Worm (Caenorhabditis elegans): ENCODE results near the gene T24C2.5.

Gene T24C2.5

DNA sequence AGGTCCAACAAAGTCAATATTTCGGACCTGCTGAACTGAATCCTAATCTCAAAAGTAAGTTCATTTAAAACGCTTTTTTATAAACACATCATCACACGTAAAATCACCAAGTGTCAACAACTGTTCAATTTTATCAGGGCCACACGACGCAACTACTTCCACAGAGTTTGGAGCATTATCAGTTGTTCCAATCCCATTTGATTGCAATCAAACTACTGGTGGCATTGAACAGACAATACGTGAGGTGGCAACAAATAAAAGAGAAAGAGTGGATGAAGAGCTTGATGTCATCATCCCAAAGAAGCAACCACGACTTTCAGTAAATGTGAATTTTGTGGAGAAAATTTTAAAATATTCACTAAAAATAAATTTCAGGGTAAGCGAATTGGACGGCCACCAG is 37.7 kb upstream of the T24C2.5 start:
- TF ChIP-seq rnt-1 (tag; optimal IDR thresholded peaks at IDR 0.05) (no peak), fax-1 (tag; optimal IDR thresholded peaks at IDR 0.05) (no peak), hlh-8 (tag; optimal IDR thresholded peaks at IDR 0.05) (no peak), elt-2 (tag; optimal IDR thresholded peaks at IDR 0.05) (peak; percentile 1)

DNA sequence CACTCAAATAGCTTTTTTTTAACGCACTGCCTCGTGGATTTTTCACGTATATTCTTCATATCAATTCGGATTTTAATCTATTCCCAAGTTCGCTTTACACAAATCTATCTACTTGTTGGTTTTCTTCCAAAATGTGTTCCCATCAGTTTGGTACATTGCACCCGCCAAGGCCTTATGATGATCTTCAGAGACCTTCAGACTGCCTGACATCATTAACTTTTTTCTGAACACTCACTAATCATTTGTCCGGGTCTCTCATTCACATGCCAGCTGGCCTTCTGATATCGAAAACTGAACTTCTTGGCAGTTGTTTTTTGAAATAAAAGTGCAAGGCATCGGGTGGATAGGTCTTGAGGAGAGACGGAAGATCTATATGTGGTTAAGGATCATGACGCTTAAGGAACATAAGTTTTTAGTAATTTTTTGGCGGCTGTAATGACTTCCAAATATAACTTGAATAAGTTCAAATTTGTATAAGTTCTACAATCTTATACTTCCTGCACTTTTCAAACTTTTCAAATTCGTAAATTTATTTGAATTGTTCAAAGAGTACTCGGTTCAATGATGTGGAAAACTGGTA is 34.3 kb upstream of the T24C2.5 start:
- TF ChIP-seq mec-3 (tag; optimal IDR thresholded peaks at IDR 0.05; ENCODE audit: borderline replicate concordance): no peak

- TF ChIP-seq pha-2 (tag; optimal IDR thresholded peaks at IDR 0.05): no peak
- no peak for TF ChIP-seq ceh-9 (tag; optimal IDR thresholded peaks at IDR 0.05)
- TF ChIP-seq ahr-1 (tag; optimal IDR thresholded peaks at IDR 0.05): no peak
- TF ChIP-seq elt-2 (tag; optimal IDR thresholded peaks at IDR 0.05): peak; percentile 88
- peak; percentile 35 for TF ChIP-seq hlh-30 (tag; optimal IDR thresholded peaks at IDR 0.05; ENCODE audit: insufficient read depth)
Observed at ce11 chrX:14500422-14501058, 33.7 kb upstream of the T24C2.5 start.

DNA sequence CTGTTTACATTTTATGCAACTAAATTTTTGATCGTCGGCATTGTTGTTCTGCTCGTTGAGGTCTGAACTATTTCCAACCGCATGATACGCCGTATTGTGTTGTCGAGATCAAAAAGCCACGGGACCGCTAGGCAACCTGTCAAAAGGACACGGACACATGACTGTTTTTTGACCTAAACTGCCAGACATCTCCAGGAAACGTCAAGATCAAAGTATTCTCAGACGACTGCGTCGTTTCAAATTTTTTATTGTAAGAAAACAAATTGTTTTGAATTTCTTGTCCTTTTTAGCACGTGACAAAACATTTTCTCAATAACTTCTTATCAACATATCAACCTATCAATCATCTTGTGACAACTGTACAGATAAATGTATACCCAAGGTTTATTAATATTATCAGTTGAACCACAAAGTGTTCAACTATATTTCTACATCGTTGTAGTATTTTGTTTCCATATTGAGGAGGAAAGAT is 32.1 kb upstream of the T24C2.5 start:
- TF ChIP-seq ceh-34 (tag; optimal IDR thresholded peaks at IDR 0.05) (no peak), tbx-7 (tag; optimal IDR thresholded peaks at IDR 0.05) (no peak), pha-2 (tag; optimal IDR thresholded peaks at IDR 0.05) (no peak), unc-55 (GFP tag; optimal IDR thresholded peaks at IDR 0.05) (peak; percentile 19), ceh-6 (GFP tag; optimal IDR thresholded peaks at IDR 0.05) (no peak), elt-2 (tag; optimal IDR thresholded peaks at IDR 0.05) (peak; percentile 94), pros-1 (tag; optimal IDR thresholded peaks at IDR 0.05) (no peak), nhr-232 (tag; optimal IDR thresholded peaks at IDR 0.05) (no peak), hlh-30 (tag; optimal IDR thresholded peaks at IDR 0.05; ENCODE audit: insufficient read depth) (peak; percentile 44), unc-3 (GFP tag; conservative IDR thresholded peaks at IDR 0.05) (no peak), unc-3 (tag; optimal IDR thresholded peaks at IDR 0.05) (no peak), hlh-8 (tag; optimal IDR thresholded peaks at IDR 0.05) (no peak)

ce11 chrX:14503282-14503681 is 30.9 kb upstream of the T24C2.5 start:
- TF ChIP-seq T23F11.4 (GFP tag; optimal IDR thresholded peaks at IDR 0.05): no peak
- TF ChIP-seq unc-55 (GFP tag; optimal IDR thresholded peaks at IDR 0.05): peak; percentile 2

ce11 chrX:14503800-14504550 is 30.2 kb upstream of the T24C2.5 start, which contains the start of gene M163.1:
Gene M163.1 (minus strand): TSS chrX:14503824.
- TF ChIP-seq ceh-34 (tag; optimal IDR thresholded peaks at IDR 0.05): no peak
- no peak for TF ChIP-seq nhr-11 (tag; optimal IDR thresholded peaks at IDR 0.05)
- TF ChIP-seq hlh-8 (tag; optimal IDR thresholded peaks at IDR 0.05): peak; percentile 15
- TF ChIP-seq unc-55 (GFP tag; optimal IDR thresholded peaks at IDR 0.05): no peak
- no peak for TF ChIP-seq pat-9 (tag; optimal IDR thresholded peaks at IDR 0.05)
- no peak for TF ChIP-seq pax-1 (tag; optimal IDR thresholded peaks at IDR 0.05)
- TF ChIP-seq pros-1 (tag; optimal IDR thresholded peaks at IDR 0.05): peak; percentile 10
- peak; percentile 37 for TF ChIP-seq ceh-6 (GFP tag; optimal IDR thresholded peaks at IDR 0.05)
- TF ChIP-seq ceh-48 (tag; optimal IDR thresholded peaks at IDR 0.05): no peak
- peak; percentile 38 for TF ChIP-seq sdc-2 (tag; optimal IDR thresholded peaks at IDR 0.05)
- peak; percentile 22 for TF ChIP-seq ceh-2 (tag; optimal IDR thresholded peaks at IDR 0.05)
- TF ChIP-seq ahr-1 (tag; optimal IDR thresholded peaks at IDR 0.05): no peak
- peak; percentile 36 for TF ChIP-seq rnt-1 (tag; optimal IDR thresholded peaks at IDR 0.05)
- peak; percentile 1 for TF ChIP-seq hlh-30 (tag; optimal IDR thresholded peaks at IDR 0.05; ENCODE audit: insufficient read depth)
- TF ChIP-seq unc-42 (tag; optimal IDR thresholded peaks at IDR 0.05): peak; percentile 3
- TF ChIP-seq ceh-31 (tag; optimal IDR thresholded peaks at IDR 0.05): peak; percentile 16
- no peak for TF ChIP-seq lim-6 (tag; optimal IDR thresholded peaks at IDR 0.05)
- TF ChIP-seq eyg-1 (tag; optimal IDR thresholded peaks at IDR 0.05): peak; percentile 22
- peak; percentile 3 for TF ChIP-seq nhr-232 (tag; optimal IDR thresholded peaks at IDR 0.05)
- TF ChIP-seq pqm-1 (tag; optimal IDR thresholded peaks at IDR 0.05): no peak
- peak; percentile 56 for TF ChIP-seq tbx-2 (tag; optimal IDR thresholded peaks at IDR 0.05)
- TF ChIP-seq ceh-18 (tag; optimal IDR thresholded peaks at IDR 0.05): peak; percentile 0
- peak; percentile 13 for TF ChIP-seq nfya-1 (tag; optimal IDR thresholded peaks at IDR 0.05)
- TF ChIP-seq sox-4 (tag; optimal IDR thresholded peaks at IDR 0.05): no peak
- no peak for TF ChIP-seq dmd-4 (tag; optimal IDR thresholded peaks at IDR 0.05; ENCODE audit: borderline replicate concordance)
- peak; percentile 3; the same call in 1 of the 2 replicates for TF ChIP-seq sox-2 (GFP tag; IDR thresholded peaks at IDR 0.05)
